Fruit fly (Drosophila melanogaster) whole organism, embryonic: ENCODE results near the gene CG17010.

Source experiments
- Aef1 ChIP-seq: fragments of 200-800 bp; sonication (Bioruptor generic); IDR thresholded peaks from 3 replicates; pipeline ENCODE4 v1.3.6; 2022; ENCODE audit warnings: missing biosample characterization, missing genetic modification characterization
- Asciz ChIP-seq: fragments of 200-800 bp; sonication (Bioruptor generic); optimal IDR thresholded peaks from 2 replicates; lab custom pipeline; 2017; ENCODE audit warnings: missing biosample characterization, mild to moderate bottlenecking, missing genetic modification characterization, missing genetic modification reagents
- B-H1 ChIP-seq: fragments of 200-800 bp; sonication (Bioruptor generic); IDR thresholded peaks from 3 replicates; pipeline ENCODE4 v1.3.6; 2022; ENCODE audit warnings: missing biosample characterization, missing genetic modification characterization
- BtbVII ChIP-seq: fragments of 200-800 bp; sonication (Bioruptor generic); optimal IDR thresholded peaks from 3 replicates; lab custom pipeline; 2017; ENCODE audit warnings: missing biosample characterization, mild to moderate bottlenecking, missing genetic modification characterization
- CG10321 ChIP-seq: fragments of 200-800 bp; sonication (Bioruptor generic); IDR thresholded peaks from 2 replicates; pipeline ENCODE4 v1.3.6; 2022; ENCODE audit warnings: missing biosample characterization, missing genetic modification characterization
- CG10959 ChIP-seq: fragments of 200-800 bp; sonication (Bioruptor generic); IDR thresholded peaks from 2 replicates; pipeline ENCODE4 v1.3.6; 2022; ENCODE audit warnings: missing biosample characterization, missing genetic modification characterization
- CG11696 ChIP-seq: fragments of 200-800 bp; sonication (Bioruptor generic); IDR thresholded peaks from 2 replicates; pipeline ENCODE4 v1.3.6; 2022; ENCODE audit warnings: missing biosample characterization, missing genetic modification characterization
- CG12071 ChIP-seq: fragments of 200-800 bp; sonication (Bioruptor generic); optimal IDR thresholded peaks from 3 replicates; lab custom pipeline; 2018; ENCODE audit warnings: missing biosample characterization, mild to moderate bottlenecking, missing genetic modification characterization
- CG13894 ChIP-seq: fragments of 200-800 bp; sonication (Bioruptor generic); optimal IDR thresholded peaks from 3 replicates; lab custom pipeline; 2018; ENCODE audit warnings: missing biosample characterization, mild to moderate bottlenecking, missing genetic modification characterization, moderate library complexity
- CG17359 ChIP-seq: fragments of 200-800 bp; sonication (Bioruptor generic); optimal IDR thresholded peaks from 3 replicates; lab custom pipeline; 2018; ENCODE audit warnings: missing biosample characterization, mild to moderate bottlenecking, missing genetic modification characterization, moderate library complexity
- CG17568 ChIP-seq: fragments of 200-800 bp; sonication (Bioruptor generic); optimal IDR thresholded peaks from 2 replicates; lab custom pipeline; 2018; ENCODE audit warnings: missing biosample characterization, mild to moderate bottlenecking, missing genetic modification characterization, moderate library complexity
- CG17912 ChIP-seq: fragments of 200-800 bp; sonication (Bioruptor generic); optimal IDR thresholded peaks from 2 replicates; lab custom pipeline; 2018; ENCODE audit warnings: missing biosample characterization, mild to moderate bottlenecking, missing genetic modification characterization
- CG18619 ChIP-seq: fragments of 200-800 bp; sonication (Bioruptor generic); optimal IDR thresholded peaks from 3 replicates; lab custom pipeline; 2017; ENCODE audit warnings: missing biosample characterization, mild to moderate bottlenecking, missing genetic modification characterization
- CG2712 ChIP-seq: fragments of 200-800 bp; optimal IDR thresholded peaks from 3 replicates; lab custom pipeline; 2019; ENCODE audit warnings: missing biosample characterization, mild to moderate bottlenecking, missing genetic modification characterization, moderate library complexity
- CG31365 ChIP-seq: fragments of 200-800 bp; sonication (Bioruptor generic); optimal IDR thresholded peaks from 2 replicates; lab custom pipeline; 2018; ENCODE audit warnings: missing biosample characterization, mild to moderate bottlenecking, missing genetic modification characterization
- CG3163 ChIP-seq: fragments of 200-800 bp; sonication (Bioruptor generic); optimal IDR thresholded peaks from 3 replicates; lab custom pipeline; 2016; ENCODE audit warnings: missing biosample characterization, missing genetic modification characterization
- CG43689 ChIP-seq: fragments of 200-800 bp; sonication (Bioruptor generic); IDR thresholded peaks from 2 replicates; pipeline ENCODE4 v1.3.6; 2022; ENCODE audit warnings: missing biosample characterization, missing genetic modification characterization
- CG8388 ChIP-seq: fragments of 200-800 bp; sonication (Bioruptor generic); optimal IDR thresholded peaks from 2 replicates; lab custom pipeline; 2019; ENCODE audit warnings: missing biosample characterization, mild to moderate bottlenecking, missing genetic modification characterization, moderate library complexity
- CrebB ChIP-seq: fragments of 200-800 bp; sonication (Bioruptor generic); optimal IDR thresholded peaks from 3 replicates; lab custom pipeline; 2018; ENCODE audit warnings: missing biosample characterization, mild to moderate bottlenecking, missing genetic modification characterization
- Dbx ChIP-seq: fragments of 200-800 bp; sonication (Bioruptor generic); IDR thresholded peaks from 3 replicates; pipeline ENCODE4 v1.3.6; 2022; ENCODE audit warnings: missing biosample characterization, missing genetic modification characterization
- Drgx ChIP-seq: fragments of 200-800 bp; sonication (Bioruptor generic); IDR thresholded peaks from 2 replicates; pipeline ENCODE4 v1.3.6; 2022; ENCODE audit warnings: missing biosample characterization, missing genetic modification characterization
- E2f2 ChIP-seq: fragments of 200-800 bp; sonication (Bioruptor generic); IDR thresholded peaks from 2 replicates; pipeline ENCODE4 v1.3.6; 2022; ENCODE audit warnings: missing biosample characterization, missing genetic modification characterization
- Fer3 ChIP-seq: fragments of 200-800 bp; sonication (Bioruptor generic); optimal IDR thresholded peaks from 2 replicates; lab custom pipeline; 2018; ENCODE audit warnings: missing biosample characterization, mild to moderate bottlenecking, missing genetic modification characterization, moderate library complexity
- Nf-YB ChIP-seq: fragments of 200-800 bp; sonication (Bioruptor generic); optimal IDR thresholded peaks from 3 replicates; lab custom pipeline; 2019; ENCODE audit warnings: missing biosample characterization, mild to moderate bottlenecking, missing genetic modification characterization, moderate library complexity
- Oli ChIP-seq: fragments of 200-800 bp; sonication (Bioruptor generic); optimal IDR thresholded peaks from 2 replicates; lab custom pipeline; 2018; ENCODE audit warnings: missing biosample characterization, mild to moderate bottlenecking, missing genetic modification characterization, moderate library complexity
- Pdp1 ChIP-seq, 2 experiments: fragments of 200-800 bp; sonication (Bioruptor generic); optimal IDR thresholded peaks; 3 replicates each; lab custom pipeline; 2016; ENCODE audit warnings: missing biosample characterization in 2 of 2, missing genetic modification characterization in 2 of 2, mild to moderate bottlenecking in 1 of 2, moderate library complexity in 1 of 2
- aop ChIP-seq: fragments of 200-800 bp; sonication (Bioruptor generic); IDR thresholded peaks from 2 replicates; pipeline ENCODE4 v1.3.6; 2022; ENCODE audit warnings: missing biosample characterization, missing genetic modification characterization
- ato ChIP-seq: fragments of 200-800 bp; sonication (Bioruptor generic); IDR thresholded peaks from 2 replicates; pipeline ENCODE4 v1.3.6; 2022; ENCODE audit warnings: missing biosample characterization, missing genetic modification characterization; ENCODE audit not compliant: partially characterized antibody
- bbx ChIP-seq: fragments of 200-800 bp; sonication (Bioruptor generic); IDR thresholded peaks from 2 replicates; pipeline ENCODE4 v1.3.6; 2022; ENCODE audit warnings: missing biosample characterization, missing genetic modification characterization; ENCODE audit not compliant: partially characterized antibody
- bigmax ChIP-seq: fragments of 200-800 bp; sonication (Bioruptor generic); optimal IDR thresholded peaks from 2 replicates; lab custom pipeline; 2018; ENCODE audit warnings: missing biosample characterization, mild to moderate bottlenecking, missing genetic modification characterization
- cato ChIP-seq: fragments of 200-800 bp; sonication (Bioruptor generic); optimal IDR thresholded peaks from 2 replicates; lab custom pipeline; 2016; ENCODE audit warnings: missing biosample characterization, missing genetic modification characterization, borderline replicate concordance
- caup ChIP-seq: fragments of 200-800 bp; sonication (Bioruptor generic); optimal IDR thresholded peaks from 3 replicates; lab custom pipeline; 2017; ENCODE audit warnings: missing biosample characterization, mild to moderate bottlenecking, missing genetic modification characterization, moderate library complexity; ENCODE audit not compliant: severe bottlenecking
- chm ChIP-seq: fragments of 200-800 bp; sonication (Bioruptor generic); IDR thresholded peaks from 2 replicates; pipeline ENCODE4 v1.3.6; 2022; ENCODE audit warnings: missing biosample characterization, missing genetic modification characterization
- fd96Cb ChIP-seq: fragments of 200-800 bp; sonication (Bioruptor generic); optimal IDR thresholded peaks from 2 replicates; lab custom pipeline; 2018; ENCODE audit warnings: missing biosample characterization, mild to moderate bottlenecking, missing genetic modification characterization, moderate library complexity
- gcm ChIP-seq: fragments of 200-800 bp; sonication (Bioruptor generic); optimal IDR thresholded peaks from 2 replicates; lab custom pipeline; 2019; ENCODE audit warnings: missing biosample characterization, mild to moderate bottlenecking, missing genetic modification characterization, moderate library complexity
- insv ChIP-seq, 2 experiments: fragments of 200-800 bp; sonication (Bioruptor generic); optimal IDR thresholded peaks; 3 replicates each; lab custom pipeline; 2016 to 2018; ENCODE audit warnings: missing biosample characterization in 2 of 2, missing genetic modification characterization in 2 of 2
- lab ChIP-seq: fragments of 200-800 bp; sonication (Bioruptor generic); optimal IDR thresholded peaks from 3 replicates; lab custom pipeline; 2017; ENCODE audit warnings: missing biosample characterization, missing genetic modification characterization, mild to moderate bottlenecking, moderate library complexity, missing genetic modification reagents
- mam ChIP-seq: fragments of 200-800 bp; sonication (Bioruptor generic); optimal IDR thresholded peaks from 3 replicates; lab custom pipeline; 2016; ENCODE audit warnings: missing biosample characterization, missing genetic modification characterization
- pum ChIP-seq: fragments of 200-800 bp; sonication (Bioruptor generic); optimal IDR thresholded peaks from 2 replicates; lab custom pipeline; 2016; ENCODE audit warnings: missing biosample characterization, missing genetic modification characterization
- pzg ChIP-seq: fragments of 200-800 bp; sonication (Bioruptor generic); optimal IDR thresholded peaks from 3 replicates; lab custom pipeline; 2018; ENCODE audit warnings: missing biosample characterization, mild to moderate bottlenecking, missing genetic modification characterization, moderate library complexity
- sens ChIP-seq: fragments of 200-800 bp; sonication (Bioruptor generic); peaks from one replicate; lab custom pipeline; 2016; ENCODE audit warnings: missing biosample characterization, missing genetic modification characterization
- slp2 ChIP-seq: fragments of 200-800 bp; sonication (Bioruptor generic); optimal IDR thresholded peaks from 2 replicates; lab custom pipeline; 2016; ENCODE audit warnings: missing biosample characterization, missing genetic modification characterization
- sqz ChIP-seq: fragments of 200-800 bp; sonication (Bioruptor generic); optimal IDR thresholded peaks from 3 replicates; lab custom pipeline; 2018; ENCODE audit warnings: missing biosample characterization, mild to moderate bottlenecking, missing genetic modification characterization
- stwl ChIP-seq: fragments of 200-800 bp; sonication (Bioruptor generic); optimal IDR thresholded peaks from 3 replicates; lab custom pipeline; 2018; ENCODE audit warnings: missing biosample characterization, mild to moderate bottlenecking, missing genetic modification characterization, moderate library complexity
- sug ChIP-seq: fragments of 200-800 bp; optimal IDR thresholded peaks from 2 replicates; lab custom pipeline; 2019; ENCODE audit warnings: missing biosample characterization, mild to moderate bottlenecking, missing genetic modification characterization, moderate library complexity
- tap ChIP-seq: fragments of 200-800 bp; optimal IDR thresholded peaks from 3 replicates; lab custom pipeline; 2019; ENCODE audit warnings: missing biosample characterization, mild to moderate bottlenecking, missing genetic modification characterization, moderate library complexity
- usp ChIP-seq: fragments of >200 bp; optimal IDR thresholded peaks from 2 replicates; lab custom pipeline; 2017; ENCODE audit warnings: missing biosample characterization, missing genetic modification characterization
- vfl ChIP-seq: fragments of 200-800 bp; sonication (Bioruptor generic); optimal IDR thresholded peaks from 2 replicates; lab custom pipeline; 2016; ENCODE audit warnings: missing biosample characterization, missing genetic modification characterization
- z ChIP-seq: fragments of 200-800 bp; sonication (Bioruptor generic); IDR thresholded peaks from 3 replicates; pipeline ENCODE4 v1.3.6; 2022; ENCODE audit warnings: missing biosample characterization, missing genetic modification characterization

The CG17010 gene

DNA sequence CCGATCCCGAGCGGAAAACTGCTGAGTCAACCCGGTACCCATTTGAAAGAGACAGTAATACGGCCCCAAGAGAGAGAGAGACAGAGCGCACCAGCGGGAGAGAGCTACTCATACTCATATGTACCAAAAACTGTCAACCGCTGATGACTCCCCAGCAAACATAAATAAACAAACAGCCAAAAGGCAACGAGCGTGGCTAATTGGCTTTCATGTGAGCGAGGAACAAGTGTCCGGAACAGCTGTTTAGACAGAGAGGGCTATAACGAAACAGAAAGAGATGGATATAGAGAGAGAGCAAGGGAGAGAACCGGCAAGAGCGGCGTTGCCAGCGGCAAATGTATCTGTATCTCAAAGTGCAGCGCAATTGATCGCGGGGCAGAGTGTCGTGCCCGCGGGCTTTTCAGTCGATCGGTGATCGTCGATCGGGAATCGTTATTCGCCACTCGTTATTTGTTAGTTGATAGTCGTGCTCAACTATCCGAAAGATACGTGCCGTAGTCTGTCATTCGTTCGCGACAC, 9.8 kb downstream of the CG17010 start (continued):
- TF ChIP-seq sug (peak; percentile 84), CG11696 (GFP tag; lab: Robert Waterston, UW) (no peak), Aef1 (GFP tag; lab: Robert Waterston, UW) (no peak), gcm (GFP tag; lab: Kevin White, UChicago) (peak; percentile 54), CG17359 (peak; percentile 31), ato (GFP tag; lab: Robert Waterston, UW) (no peak), pum (no peak), chm (peak; percentile 49; the same call in 1 of the 2 replicates), CG18619 (GFP tag; lab: Kevin White, UChicago) (peak; percentile 25), slp2 (no peak), Fer3 (peak; percentile 3), CG17568 (GFP tag; lab: Kevin White, UChicago) (peak; percentile 66), CG10959 (GFP tag; lab: Robert Waterston, UW) (0 out of 2 replicates have a peak, but pooled peaks have one; percentile 11), CG13894 (tag; lab: Kevin White, UChicago) (peak; percentile 50), CG17912 (GFP tag; lab: Kevin White, UChicago) (peak; percentile 27), tap (tag; lab: Kevin White, UChicago) (peak; percentile 29), CG43689 (GFP tag; lab: Robert Waterston, UW) (no peak), CG12071 (GFP tag; lab: Kevin White, UChicago) (peak; percentile 65), Asciz (GFP tag; lab: Kevin White, UChicago) (peak; percentile 27), Dbx (GFP tag; lab: Robert Waterston, UW) (peak; percentile 43; the same call in 1 of the 3 replicates), fd96Cb (tag; lab: Kevin White, UChicago) (no peak), caup (GFP tag; lab: Kevin White, UChicago) (peak; percentile 57), bbx (GFP tag; lab: Robert Waterston, UW) (0 out of 2 replicates have a peak, but pooled peaks have one; percentile 39), CG8388 (GFP tag; lab: Kevin White, UChicago) (peak; percentile 13), Nf-YB (peak; percentile 59), vfl (no peak), CG2712 (tag; lab: Kevin White, UChicago) (peak; percentile 2), mam (GFP tag; lab: Kevin White, UChicago) (no peak), z (GFP tag; lab: Robert Waterston, UW) (peak; percentile 57; the same call in 1 of the 3 replicates), E2f2 (no peak; the same call in 1 of the 2 replicates), CG31365 (tag; lab: Kevin White, UChicago) (peak; percentile 42), CrebB (peak; percentile 63), cato (no peak), Oli (tag; lab: Kevin White, UChicago) (no peak), usp (no peak), BtbVII (GFP tag; lab: Kevin White, UChicago) (peak; percentile 55), sens (GFP tag; lab: Kevin White, UChicago) (peak; percentile 70), CG3163 (GFP tag; lab: Kevin White, UChicago) (peak; percentile 8), CG10321 (peak; percentile 46; the same call in 1 of the 2 replicates), pzg (GFP tag; lab: Kevin White, UChicago) (no peak), sqz (GFP tag; lab: Kevin White, UChicago) (peak; percentile 57), Drgx (GFP tag; lab: Robert Waterston, UW) (peak; percentile 60), lab (GFP tag; lab: Kevin White, UChicago) (peak; percentile 54), stwl (tag; lab: Kevin White, UChicago) (peak; percentile 14), B-H1 (GFP tag; lab: Robert Waterston, UW) (no peak; the same call in 2 of the 3 replicates), insv (GFP tag; optimal IDR thresholded peaks at IDR 0.05; lab: Kevin White, UChicago) (no peak), Pdp1 (GFP tag; optimal IDR thresholded peaks at IDR 0.05; lab: Kevin White, UChicago) (peak in 1 of 2 experiments; percentile 10), aop (GFP tag; lab: Robert Waterston, UW) (no peak), bigmax (GFP tag; lab: Kevin White, UChicago) (no peak)
